Fruit fly (Drosophila melanogaster) whole organism, embryonic: Measurements from ENCODE around the gene Pmm2.

Source experiments
- Atf6 ChIP-seq: fragments of 200-800 bp; sonication (Bioruptor generic); IDR thresholded peaks from 2 replicates; pipeline ENCODE4 v1.3.6; 2022; ENCODE audit warnings: missing biosample characterization, missing genetic modification characterization
- CG10654 ChIP-seq: fragments of 200-800 bp; sonication (Bioruptor generic); optimal IDR thresholded peaks from 2 replicates; lab custom pipeline; 2016; ENCODE audit warnings: missing biosample characterization, missing genetic modification characterization
- CG11085 ChIP-seq: fragments of 200-800 bp; sonication (Bioruptor generic); IDR thresholded peaks from 2 replicates; pipeline ENCODE4 v1.3.6; 2022; ENCODE audit warnings: missing biosample characterization, missing genetic modification characterization
- CG11093 ChIP-seq: fragments of 200-800 bp; sonication (Bioruptor generic); IDR thresholded peaks from 3 replicates; pipeline ENCODE4 v1.3.6; 2022; ENCODE audit warnings: missing biosample characterization, missing genetic modification characterization
- CG11247 ChIP-seq: fragments of 200-800 bp; sonication (Bioruptor generic); IDR thresholded peaks from 2 replicates; pipeline ENCODE4 v1.3.6; 2022; ENCODE audit warnings: missing biosample characterization, missing genetic modification characterization
- CG11456 ChIP-seq: fragments of 200-800 bp; sonication (Bioruptor generic); IDR thresholded peaks from 3 replicates; pipeline ENCODE4 v1.3.6; 2022; ENCODE audit warnings: missing biosample characterization, missing genetic modification characterization
- CG11723 ChIP-seq: fragments of 200-800 bp; sonication (Bioruptor generic); optimal IDR thresholded peaks from 2 replicates; lab custom pipeline; 2017; ENCODE audit warnings: missing biosample characterization, mild to moderate bottlenecking, missing genetic modification characterization
- CG13424 ChIP-seq: fragments of 200-800 bp; sonication (Bioruptor generic); optimal IDR thresholded peaks from 2 replicates; lab custom pipeline; 2019; ENCODE audit warnings: missing biosample characterization, mild to moderate bottlenecking, missing genetic modification characterization, moderate library complexity
- CG15601 ChIP-seq: fragments of 200-800 bp; sonication (Bioruptor generic); optimal IDR thresholded peaks from 3 replicates; lab custom pipeline; 2019; ENCODE audit warnings: missing biosample characterization, mild to moderate bottlenecking, missing genetic modification characterization, moderate library complexity
- CG16863 ChIP-seq: fragments of 200-800 bp; sonication (Bioruptor generic); optimal IDR thresholded peaks from 3 replicates; lab custom pipeline; 2016; ENCODE audit warnings: missing biosample characterization, missing genetic modification characterization
- CG17802 ChIP-seq: fragments of 200-800 bp; sonication (Bioruptor generic); optimal IDR thresholded peaks from 2 replicates; lab custom pipeline; 2018; ENCODE audit warnings: missing biosample characterization, mild to moderate bottlenecking, missing genetic modification characterization, moderate library complexity
- CG31388 ChIP-seq: fragments of 200-800 bp; sonication (Bioruptor generic); optimal IDR thresholded peaks from 2 replicates; lab custom pipeline; 2016; ENCODE audit warnings: missing biosample characterization, missing genetic modification characterization
- CG3726 ChIP-seq: fragments of 200-800 bp; sonication (Bioruptor generic); IDR thresholded peaks from 3 replicates; pipeline ENCODE4, ENCODE4 v1.3.6; 2022; ENCODE audit warnings: missing biosample characterization, missing genetic modification characterization
- CG3838 ChIP-seq: fragments of 200-800 bp; sonication (Bioruptor generic); optimal IDR thresholded peaks from 3 replicates; lab custom pipeline; 2016; ENCODE audit warnings: missing biosample characterization, missing genetic modification characterization
- CG4282 ChIP-seq: fragments of 200-800 bp; sonication (Bioruptor generic); optimal IDR thresholded peaks from 2 replicates; lab custom pipeline; 2016; ENCODE audit warnings: missing biosample characterization, missing genetic modification characterization
- CG4360 ChIP-seq: fragments of 200-800 bp; sonication (Bioruptor generic); IDR thresholded peaks from 2 replicates; pipeline ENCODE4 v1.3.6; 2022; ENCODE audit warnings: missing biosample characterization, missing genetic modification characterization
- CG6791 ChIP-seq: fragments of 200-800 bp; sonication (Bioruptor generic); IDR thresholded peaks from 3 replicates; pipeline ENCODE4 v1.3.6; 2022; ENCODE audit warnings: missing biosample characterization, missing genetic modification characterization; ENCODE audit not compliant: partially characterized antibody
- CG7357 ChIP-seq: fragments of 200-800 bp; sonication (Bioruptor generic); IDR thresholded peaks from 3 replicates; pipeline ENCODE4 v1.3.6; 2022; ENCODE audit warnings: missing biosample characterization, missing genetic modification characterization
- CG7556 ChIP-seq: fragments of 200-800 bp; sonication (Bioruptor generic); optimal IDR thresholded peaks from 2 replicates; lab custom pipeline; 2017; ENCODE audit warnings: missing biosample characterization, mild to moderate bottlenecking, missing genetic modification characterization
- CG7928 ChIP-seq: fragments of 200-800 bp; sonication (Bioruptor generic); optimal IDR thresholded peaks from 2 replicates; lab custom pipeline; 2017; ENCODE audit warnings: missing biosample characterization, mild to moderate bottlenecking, missing genetic modification characterization
- CG9932 ChIP-seq: fragments of 200-800 bp; sonication (Bioruptor generic); IDR thresholded peaks from 2 replicates; pipeline ENCODE4 v1.3.6; 2022; ENCODE audit warnings: missing biosample characterization, missing genetic modification characterization
- Deaf1 ChIP-seq: fragments of 200-800 bp; optimal IDR thresholded peaks from 3 replicates; lab custom pipeline; 2019; ENCODE audit warnings: missing biosample characterization, mild to moderate bottlenecking, missing genetic modification characterization, moderate library complexity
- Dip2 ChIP-seq: fragments of 200-800 bp; sonication (Bioruptor generic); IDR thresholded peaks from 2 replicates; pipeline ENCODE4 v1.3.6; 2022; ENCODE audit warnings: missing biosample characterization, missing genetic modification characterization
- Dll ChIP-seq: fragments of 200-800 bp; sonication (Bioruptor generic); IDR thresholded peaks from 4 replicates; pipeline ENCODE4 v1.3.6; 2022; ENCODE audit warnings: missing biosample characterization, missing genetic modification characterization; ENCODE audit not compliant: partially characterized antibody
- Dref ChIP-seq: fragments of 200-800 bp; sonication (Bioruptor generic); IDR thresholded peaks from 2 replicates; pipeline ENCODE4 v1.3.6; 2022; ENCODE audit warnings: missing biosample characterization, missing genetic modification characterization
- Fer1 ChIP-seq: fragments of 200-800 bp; sonication (Bioruptor generic); optimal IDR thresholded peaks from 2 replicates; lab custom pipeline; 2017; ENCODE audit warnings: missing biosample characterization, mild to moderate bottlenecking, missing genetic modification characterization
- HmgZ ChIP-seq: fragments of 200-800 bp; sonication (Bioruptor generic); optimal IDR thresholded peaks from 2 replicates; lab custom pipeline; 2018; ENCODE audit warnings: missing biosample characterization, mild to moderate bottlenecking, missing genetic modification characterization
- Lpt ChIP-seq: fragments of >200 bp; optimal IDR thresholded peaks from 2 replicates; lab custom pipeline; 2018; ENCODE audit warnings: missing biosample characterization, missing genetic modification characterization
- Mad ChIP-seq: fragments of 200-800 bp; sonication (Bioruptor generic); optimal IDR thresholded peaks from 2 replicates; lab custom pipeline; 2016; ENCODE audit warnings: missing biosample characterization, missing genetic modification characterization
- NFAT ChIP-seq: fragments of 200-800 bp; sonication (Bioruptor generic); IDR thresholded peaks from 2 replicates; pipeline ENCODE4 v1.3.6; 2022; ENCODE audit warnings: missing biosample characterization, missing genetic modification characterization
- Optix ChIP-seq: fragments of 200-800 bp; sonication (Bioruptor generic); IDR thresholded peaks from 3 replicates; pipeline ENCODE4 v1.3.6; 2022; ENCODE audit warnings: missing biosample characterization, missing genetic modification characterization
- Scr ChIP-seq: fragments of 200-800 bp; sonication (Bioruptor generic); IDR thresholded peaks from 2 replicates; pipeline ENCODE4 v1.3.6; 2022; ENCODE audit warnings: missing biosample characterization, missing genetic modification characterization; ENCODE audit not compliant: partially characterized antibody
- ase ChIP-seq: fragments of 200-800 bp; sonication (Bioruptor generic); IDR thresholded peaks from 3 replicates; pipeline ENCODE4 v1.3.6; 2022; ENCODE audit warnings: missing biosample characterization, missing genetic modification characterization
- ash1 ChIP-seq: fragments of 200-800 bp; sonication (Bioruptor generic); optimal IDR thresholded peaks from 2 replicates; lab custom pipeline; 2018; ENCODE audit warnings: missing biosample characterization, mild to moderate bottlenecking, missing genetic modification characterization
- bab2 ChIP-seq: fragments of 200-800 bp; sonication (Bioruptor generic); optimal IDR thresholded peaks from 2 replicates; lab custom pipeline; 2016; ENCODE audit warnings: missing biosample characterization, missing genetic modification characterization
- bigmax ChIP-seq: fragments of 200-800 bp; sonication (Bioruptor generic); optimal IDR thresholded peaks from 2 replicates; lab custom pipeline; 2018; ENCODE audit warnings: missing biosample characterization, mild to moderate bottlenecking, missing genetic modification characterization
- bowl ChIP-seq: fragments of 200-800 bp; sonication (Bioruptor generic); IDR thresholded peaks from 2 replicates; pipeline ENCODE4 v1.3.6; 2022; ENCODE audit warnings: missing biosample characterization, missing genetic modification characterization
- br ChIP-seq: fragments of >200 bp; optimal IDR thresholded peaks from 2 replicates; lab custom pipeline; 2017
- ci ChIP-seq: fragments of 200-800 bp; sonication (Bioruptor generic); IDR thresholded peaks from 3 replicates; pipeline ENCODE4 v1.3.6; 2022; ENCODE audit warnings: missing biosample characterization, missing genetic modification characterization
- dmrt99B ChIP-seq: fragments of 200-800 bp; sonication (Bioruptor generic); optimal IDR thresholded peaks from 2 replicates; lab custom pipeline; 2018; ENCODE audit warnings: missing biosample characterization, mild to moderate bottlenecking, missing genetic modification characterization, moderate library complexity
- dpn ChIP-seq, 2 experiments: fragments of 200-800 bp; sonication (Bioruptor generic); optimal IDR thresholded peaks; 3 replicates each; lab custom pipeline; 2016; ENCODE audit warnings: missing biosample characterization in 2 of 2, missing genetic modification characterization in 2 of 2
- emc ChIP-seq: fragments of 200-800 bp; sonication (Bioruptor generic); optimal IDR thresholded peaks from 2 replicates; lab custom pipeline; 2016; ENCODE audit warnings: missing biosample characterization, missing genetic modification characterization
- ftz-f1 ChIP-seq: fragments of 200-800 bp; sonication (Bioruptor generic); optimal IDR thresholded peaks from 2 replicates; lab custom pipeline; 2016; ENCODE audit warnings: missing biosample characterization, missing genetic modification characterization
- fu2 ChIP-seq: fragments of 200-800 bp; sonication (Bioruptor generic); optimal IDR thresholded peaks from 2 replicates; lab custom pipeline; 2016; ENCODE audit warnings: missing biosample characterization, missing genetic modification characterization
- grn ChIP-seq: fragments of 200-800 bp; sonication (Bioruptor generic); optimal IDR thresholded peaks from 3 replicates; lab custom pipeline; 2017; ENCODE audit warnings: missing biosample characterization, missing genetic modification characterization
- gro ChIP-seq: fragments of 200-800 bp; sonication (Bioruptor generic); optimal IDR thresholded peaks from 2 replicates; lab custom pipeline; 2016; ENCODE audit warnings: missing biosample characterization, missing genetic modification characterization
- hth ChIP-seq: fragments of >200 bp; optimal IDR thresholded peaks from 2 replicates; lab custom pipeline; 2017; ENCODE audit warnings: inconsistent platforms
- pfk ChIP-seq: fragments of 200-800 bp; sonication (Bioruptor generic); optimal IDR thresholded peaks from 2 replicates; lab custom pipeline; 2018; ENCODE audit warnings: missing biosample characterization, mild to moderate bottlenecking, missing genetic modification characterization, moderate library complexity
- sr ChIP-seq: fragments of 200-800 bp; sonication (Bioruptor generic); IDR thresholded peaks from 3 replicates; pipeline ENCODE4 v1.3.6; 2022; ENCODE audit warnings: missing biosample characterization, missing genetic modification characterization
- tio ChIP-seq: fragments of 200-800 bp; sonication (Bioruptor generic); optimal IDR thresholded peaks from 2 replicates; lab custom pipeline; 2017; ENCODE audit warnings: missing biosample characterization, missing genetic modification characterization, inconsistent platforms
- toy ChIP-seq: fragments of 200-800 bp; sonication (Bioruptor generic); IDR thresholded peaks from 2 replicates; pipeline ENCODE4 v1.3.6; 2022; ENCODE audit warnings: missing biosample characterization, missing genetic modification characterization
- wek ChIP-seq: fragments of 200-800 bp; sonication (Bioruptor generic); optimal IDR thresholded peaks from 3 replicates; lab custom pipeline; 2018; ENCODE audit warnings: missing biosample characterization, mild to moderate bottlenecking, missing genetic modification characterization, moderate library complexity

Pmm2 gene

DNA sequence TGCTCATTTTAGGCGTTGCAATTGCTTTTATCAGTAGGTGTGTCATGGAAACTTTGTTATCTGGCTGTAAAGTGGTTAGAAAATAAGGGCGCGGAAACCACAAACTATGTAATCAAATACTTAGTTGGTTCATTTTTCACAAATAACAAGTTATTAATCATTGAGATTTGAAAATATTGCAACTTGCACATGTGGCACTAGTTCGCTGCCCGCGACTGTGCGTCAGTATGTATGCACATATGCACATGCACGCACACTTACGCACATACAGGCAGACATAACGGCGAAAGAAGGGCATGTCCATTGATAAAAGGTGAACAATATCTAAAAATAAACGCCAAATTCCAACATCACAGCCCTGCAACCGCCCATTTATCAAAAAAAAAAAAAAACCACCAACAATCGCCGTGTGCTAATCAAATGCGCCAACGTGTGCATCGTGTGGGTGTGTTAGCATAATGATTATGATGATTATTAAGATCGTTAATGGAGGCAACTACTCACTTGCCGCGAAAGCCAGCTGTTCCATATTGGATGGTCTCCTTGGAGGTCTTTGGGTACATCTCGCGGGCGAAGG, 4.9 kb upstream of the Pmm2 start (continued):
- TF ChIP-seq toy (no peak), Deaf1 (no peak), CG17802 (tag; lab: Kevin White, UChicago) (peak; percentile 15), CG11085 (no peak), ash1 (GFP tag; lab: Kevin White, UChicago) (no peak), tio (GFP tag; lab: Kevin White, UChicago) (no peak), bowl (GFP tag; lab: Robert Waterston, UW) (no peak), CG7556 (peak; percentile 8), fu2 (no peak), CG11093 (GFP tag; lab: Robert Waterston, UW) (no peak), emc (GFP tag; lab: Kevin White, UChicago) (no peak), bab2 (GFP tag; lab: Kevin White, UChicago) (no peak), bigmax (no peak), Dip2 (no peak), Fer1 (GFP tag; lab: Kevin White, UChicago) (no peak), CG11456 (peak; percentile 70; the same call in 2 of the 3 replicates), sr (peak; percentile 76), Lpt (GFP tag; lab: Kevin White, UChicago) (no peak), wek (GFP tag; lab: Kevin White, UChicago) (no peak), Atf6 (GFP tag; lab: Robert Waterston, UW) (no peak), CG16863 (GFP tag; lab: Kevin White, UChicago) (peak; percentile 6), br (no peak), CG3726 (GFP tag; lab: Robert Waterston, UW) (peak; percentile 35; the same call in 1 of the 3 replicates), grn (GFP tag; lab: Kevin White, UChicago) (peak; percentile 57), Scr (GFP tag; lab: Robert Waterston, UW) (no peak), ci (GFP tag; lab: Robert Waterston, UW) (peak; percentile 85), Mad (GFP tag; lab: Kevin White, UChicago) (peak; percentile 1), Dll (GFP tag; lab: Robert Waterston, UW) (no peak), CG9932 (GFP tag; lab: Robert Waterston, UW) (no peak), CG6791 (GFP tag; lab: Robert Waterston, UW) (no peak), CG3838 (no peak), CG11247 (GFP tag; lab: Robert Waterston, UW) (0 out of 2 replicates have a peak, but pooled peaks have one; percentile 43), Dref (GFP tag; lab: Robert Waterston, UW) (no peak), ase (peak; percentile 48; the same call in 2 of the 3 replicates), CG7928 (GFP tag; lab: Kevin White, UChicago) (no peak), CG11723 (GFP tag; lab: Kevin White, UChicago) (no peak), Optix (0 out of 3 replicates have a peak, but pooled peaks have one; percentile 17), CG7357 (GFP tag; lab: Robert Waterston, UW) (0 out of 3 replicates have a peak, but pooled peaks have one; percentile 29), CG10654 (peak; percentile 5), gro (GFP tag; lab: Kevin White, UChicago) (no peak), CG15601 (tag; lab: Kevin White, UChicago) (peak; percentile 44), CG4282 (GFP tag; lab: Kevin White, UChicago) (no peak), dmrt99B (peak; percentile 67), CG31388 (no peak), dpn (GFP tag; optimal IDR thresholded peaks at IDR 0.05; lab: Kevin White, UChicago) (peak; percentile 29 to 34), HmgZ (tag; lab: Kevin White, UChicago) (no peak), pfk (no peak), ftz-f1 (no peak), NFAT (GFP tag; lab: Robert Waterston, UW) (no peak), CG13424 (tag; lab: Kevin White, UChicago) (peak; percentile 44), CG4360 (GFP tag; lab: Robert Waterston, UW) (0 out of 2 replicates have a peak, but pooled peaks have one; percentile 35), hth (lab: Kevin White, UChicago) (no peak)
